Worm (Caenorhabditis elegans): ENCODE data around the gene C03G5.14.

C03G5.14 gene

ce11 chrX:8489415-8489814 lies 32.3 kb upstream of the C03G5.14 start:
- TF ChIP-seq fos-1 (tag; optimal IDR thresholded peaks at IDR 0.05): no peak
- TF ChIP-seq nhr-11 (tag; optimal IDR thresholded peaks at IDR 0.05): no peak
- no peak for TF ChIP-seq skn-1 (tag; optimal IDR thresholded peaks at IDR 0.05)
- TF ChIP-seq nhr-76 (tag; optimal IDR thresholded peaks at IDR 0.05): no peak
- no peak for TF ChIP-seq ama-1 (optimal IDR thresholded peaks at IDR 0.05)
- no peak for TF ChIP-seq lsy-12 (tag; optimal IDR thresholded peaks at IDR 0.05)
- no peak for TF ChIP-seq nhr-23 (tag; optimal IDR thresholded peaks at IDR 0.05)

- TF ChIP-seq ceh-28 (tag; optimal IDR thresholded peaks at IDR 0.05) (no peak), daf-12 (tag; optimal IDR thresholded peaks at IDR 0.05) (no peak), sea-2 (GFP tag; optimal IDR thresholded peaks at IDR 0.05) (no peak), mml-1 (tag; optimal IDR thresholded peaks at IDR 0.05) (no peak), jun-1 (tag; optimal IDR thresholded peaks at IDR 0.05) (no peak), nfya-1 (tag; optimal IDR thresholded peaks at IDR 0.05; ENCODE audit: insufficient read depth) (peak; percentile 1), egl-5 (tag; optimal IDR thresholded peaks at IDR 0.05) (no peak), fkh-10 (GFP tag; optimal IDR thresholded peaks at IDR 0.05) (peak; percentile 79), unc-62 (GFP tag; optimal IDR thresholded peaks at IDR 0.05) (no peak)
Measured at ce11 chrX:8489886-8490285, 31.8 kb upstream of the C03G5.14 start.

- TF ChIP-seq elt-3 (tag; optimal IDR thresholded peaks at IDR 0.05): no peak
- peak; percentile 80 for TF ChIP-seq pha-4 (tag; optimal IDR thresholded peaks at IDR 0.05)
- TF ChIP-seq skn-1 (tag; optimal IDR thresholded peaks at IDR 0.05): no peak
- no peak for TF ChIP-seq nhr-67 (tag; optimal IDR thresholded peaks at IDR 0.05)
- TF ChIP-seq aly-2 (tag; optimal IDR thresholded peaks at IDR 0.05): no peak
- peak; percentile 1 for TF ChIP-seq jun-1 (tag; optimal IDR thresholded peaks at IDR 0.05)
- no peak for TF ChIP-seq elt-1 (tag; optimal IDR thresholded peaks at IDR 0.05)
- TF ChIP-seq tbx-2 (tag; optimal IDR thresholded peaks at IDR 0.05): no peak
- no peak for TF ChIP-seq nhr-23 (tag; optimal IDR thresholded peaks at IDR 0.05)
- TF ChIP-seq daf-12 (tag; optimal IDR thresholded peaks at IDR 0.05): no peak
- no peak for TF ChIP-seq ztf-4 (tag; optimal IDR thresholded peaks at IDR 0.05)
- peak; percentile 17 for TF ChIP-seq pqm-1 (tag; optimal IDR thresholded peaks at IDR 0.05)
- no peak for TF ChIP-seq nhr-28 (tag; optimal IDR thresholded peaks at IDR 0.05)
- TF ChIP-seq nhr-12 (tag; optimal IDR thresholded peaks at IDR 0.05): no peak
- TF ChIP-seq elt-2 (tag; optimal IDR thresholded peaks at IDR 0.05): peak; percentile 41
- TF ChIP-seq ama-1 (optimal IDR thresholded peaks at IDR 0.05): no peak
- TF ChIP-seq R02D3.7 (tag; optimal IDR thresholded peaks at IDR 0.05): no peak
- TF ChIP-seq snpc-4 (tag; optimal IDR thresholded peaks at IDR 0.05): no peak
- TF ChIP-seq unc-39 (tag; optimal IDR thresholded peaks at IDR 0.05): no peak
Measured at ce11 chrX:8492750-8493149, 29.0 kb upstream of the C03G5.14 start.

- TF ChIP-seq egl-5 (tag; optimal IDR thresholded peaks at IDR 0.05): no peak
- TF ChIP-seq lin-15B (tag; optimal IDR thresholded peaks at IDR 0.05): no peak
- no peak for TF ChIP-seq ama-1 (optimal IDR thresholded peaks at IDR 0.05)
- TF ChIP-seq nhr-25 (tag; optimal IDR thresholded peaks at IDR 0.05): no peak
- TF ChIP-seq elt-3 (tag; optimal IDR thresholded peaks at IDR 0.05): no peak
- no peak for TF ChIP-seq fkh-2 (tag; optimal IDR thresholded peaks at IDR 0.05)
- no peak for TF ChIP-seq egl-27 (tag; optimal IDR thresholded peaks at IDR 0.05)
- no peak for TF ChIP-seq ceh-82 (tag; optimal IDR thresholded peaks at IDR 0.05)
- no peak for TF ChIP-seq sea-2 (GFP tag; optimal IDR thresholded peaks at IDR 0.05)
- TF ChIP-seq ceh-9 (tag; optimal IDR thresholded peaks at IDR 0.05): no peak
- no peak for TF ChIP-seq ztf-11 (tag; optimal IDR thresholded peaks at IDR 0.05)
Measured at ce11 chrX:8495005-8495404, 26.7 kb upstream of the C03G5.14 start, which contains the start of gene T01B10.5. TSS of gene T01B10.5 (plus strand) at chrX:8495305.

ce11 chrX:8499721-8500120 lies 22.0 kb upstream of the C03G5.14 start, which contains the start of gene grd-14:
TSS of gene grd-14 (plus strand) at chrX:8500021.
- no peak for TF ChIP-seq tbx-2 (tag; optimal IDR thresholded peaks at IDR 0.05)
- TF ChIP-seq eor-1 (tag; optimal IDR thresholded peaks at IDR 0.05): no peak
- no peak for TF ChIP-seq unc-62 (GFP tag; optimal IDR thresholded peaks at IDR 0.05)
- TF ChIP-seq daf-12 (tag; optimal IDR thresholded peaks at IDR 0.05): no peak
- TF ChIP-seq nhr-25 (tag; optimal IDR thresholded peaks at IDR 0.05): peak; percentile 60
- no peak for TF ChIP-seq ztf-11 (tag; optimal IDR thresholded peaks at IDR 0.05)
- TF ChIP-seq ceh-28 (tag; optimal IDR thresholded peaks at IDR 0.05): no peak
- no peak for TF ChIP-seq fkh-2 (tag; optimal IDR thresholded peaks at IDR 0.05)
- no peak for TF ChIP-seq nhr-23 (tag; optimal IDR thresholded peaks at IDR 0.05)

Data from whole organism, L3 larva.